Fruit fly (Drosophila melanogaster): ENCODE measurements around the gene CG8578.

CG8578 gene

dm6 chrX:15833957-15834356, 10.3 kb upstream of the CG8578 start:
- TF ChIP-seq Met (GFP tag; optimal IDR thresholded peaks at IDR 0.05) (no peak), CG1621 (tag; optimal IDR thresholded peaks at IDR 0.05) (no peak)

DNA sequence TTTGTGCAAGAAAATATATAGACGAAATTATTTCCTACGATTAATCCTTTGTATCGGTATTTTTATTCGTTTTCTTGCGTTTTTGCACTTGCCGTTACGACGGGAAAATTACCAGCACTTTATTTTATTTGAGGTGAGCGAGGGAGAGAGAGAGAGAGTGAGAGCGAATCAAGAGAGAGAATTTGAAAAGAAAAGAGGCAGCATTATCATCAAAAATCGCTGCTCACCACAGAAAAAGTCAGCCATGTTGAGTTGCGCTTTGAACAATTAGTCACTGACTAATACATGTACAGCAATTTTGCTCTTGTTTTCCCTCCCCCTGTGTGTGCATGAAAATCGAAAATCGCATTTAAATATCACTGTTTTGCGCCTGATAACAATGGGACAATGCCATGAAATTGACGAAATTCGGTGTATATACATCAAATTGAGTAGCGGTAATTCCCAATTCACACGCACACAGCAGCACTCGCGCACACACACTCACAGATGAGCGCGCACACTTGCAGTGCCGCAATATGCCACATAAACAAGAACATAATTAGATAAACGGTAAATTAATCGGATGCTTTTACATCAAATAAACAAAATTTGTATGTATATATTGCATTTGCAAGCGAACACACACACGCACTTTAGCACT, 9.6 kb upstream of the CG8578 start:
- TF ChIP-seq CG16779 (tag; optimal IDR thresholded peaks at IDR 0.05) (no peak), CG9139 (GFP tag; optimal IDR thresholded peaks at IDR 0.05) (no peak), Eip78C (GFP tag) (peak; percentile 47), CG11294 (GFP tag; IDR thresholded peaks at IDR 0.05) (no peak), ss (GFP tag; optimal IDR thresholded peaks at IDR 0.05) (peak; percentile 24 to 30), CG6808 (GFP tag; optimal IDR thresholded peaks at IDR 0.05) (peak; percentile 22), Eip75B (GFP tag; optimal IDR thresholded peaks at IDR 0.05) (no peak), CG10669 (GFP tag; optimal IDR thresholded peaks at IDR 0.05) (no peak), CG31627 (GFP tag; optimal IDR thresholded peaks at IDR 0.05) (no peak), fd85E (GFP tag; optimal IDR thresholded peaks at IDR 0.05) (peak; percentile 15), lz (GFP tag; optimal IDR thresholded peaks at IDR 0.05) (no peak), CG15336 (GFP tag; IDR thresholded peaks at IDR 0.05) (no peak), CG32006 (GFP tag; optimal IDR thresholded peaks at IDR 0.05) (no peak), Smox (GFP tag; optimal IDR thresholded peaks at IDR 0.05) (no peak), dsx (GFP tag; optimal IDR thresholded peaks at IDR 0.05; ENCODE audit: poor library complexity, severe bottlenecking) (no peak), Eip93F (GFP tag; optimal IDR thresholded peaks at IDR 0.05) (peak; percentile 22)

- peak; percentile 13 for TF ChIP-seq Met (GFP tag; optimal IDR thresholded peaks at IDR 0.05)
- TF ChIP-seq Hr39 (GFP tag; optimal IDR thresholded peaks at IDR 0.05), result peak; percentile 1
- peak; percentile 68 for TF ChIP-seq Eip78C (GFP tag)
- TF ChIP-seq vri (GFP tag; optimal IDR thresholded peaks at IDR 0.05), result no peak
- peak; percentile 16 for TF ChIP-seq lz (GFP tag; optimal IDR thresholded peaks at IDR 0.05)
- TF ChIP-seq CG1621 (tag; optimal IDR thresholded peaks at IDR 0.05), result peak; percentile 92
- TF ChIP-seq Lpt (GFP tag; optimal IDR thresholded peaks at IDR 0.05), result no peak
- no peak for TF ChIP-seq CG7368 (GFP tag; optimal IDR thresholded peaks at IDR 0.05)
- peak; percentile 10 for TF ChIP-seq Ets21C (GFP tag; optimal IDR thresholded peaks at IDR 0.05)
- TF ChIP-seq fkh (GFP tag; optimal IDR thresholded peaks at IDR 0.05), result peak; percentile 14
- peak; percentile 28 for TF ChIP-seq CG10631 (GFP tag; optimal IDR thresholded peaks at IDR 0.05)
- TF ChIP-seq Sox14 (GFP tag; optimal IDR thresholded peaks at IDR 0.05), result peak; percentile 60
- no peak for TF ChIP-seq fd85E (GFP tag; optimal IDR thresholded peaks at IDR 0.05)
- TF ChIP-seq Hr38 (GFP tag; optimal IDR thresholded peaks at IDR 0.05), result no peak
- no peak for TF ChIP-seq CG6854 (GFP tag; optimal IDR thresholded peaks at IDR 0.05)
- no peak for TF ChIP-seq Blimp-1 (GFP tag; optimal IDR thresholded peaks at IDR 0.05)
- TF ChIP-seq salr (GFP tag; optimal IDR thresholded peaks at IDR 0.05), result no peak
- peak; percentile 22 for TF ChIP-seq esn (GFP tag; optimal IDR thresholded peaks at IDR 0.05)
- peak; percentile 29 for TF ChIP-seq Smox (GFP tag; optimal IDR thresholded peaks at IDR 0.05)
- TF ChIP-seq CG34406 (GFP tag; optimal IDR thresholded peaks at IDR 0.05), result no peak
- TF ChIP-seq Gug (GFP tag; IDR thresholded peaks at IDR 0.05), result no peak
- TF ChIP-seq Sox102F (GFP tag; optimal IDR thresholded peaks at IDR 0.05), result peak; percentile 6
Measured at dm6 chrX:15835393-15835792, 8.9 kb upstream of the CG8578 start, which contains the start of gene Chc. Gene Chc (minus strand): TSS chrX:15835490.

- TF ChIP-seq achi (GFP tag; optimal IDR thresholded peaks at IDR 0.05) (no peak), CG11294 (GFP tag; IDR thresholded peaks at IDR 0.05) (no peak), CG4318 (GFP tag; optimal IDR thresholded peaks at IDR 0.05) (no peak), Sox15 (GFP tag; optimal IDR thresholded peaks at IDR 0.05) (no peak), CG10631 (GFP tag; optimal IDR thresholded peaks at IDR 0.05) (no peak), Eip78C (GFP tag) (no peak), Hr38 (GFP tag; optimal IDR thresholded peaks at IDR 0.05) (no peak), topi (GFP tag; optimal IDR thresholded peaks at IDR 0.05) (no peak), Hr39 (GFP tag; optimal IDR thresholded peaks at IDR 0.05) (no peak), dac (GFP tag; optimal IDR thresholded peaks at IDR 0.05) (no peak), acj6 (GFP tag; optimal IDR thresholded peaks at IDR 0.05) (no peak), CG34406 (GFP tag; optimal IDR thresholded peaks at IDR 0.05) (no peak), Smox (GFP tag; optimal IDR thresholded peaks at IDR 0.05) (no peak)
Measured at dm6 chrX:15837530-15837929, 6.7 kb upstream of the CG8578 start, which contains the start of gene CG8565. Gene CG8565 (plus strand): TSS chrX:15837830.

All from whole organism, prepupa.